Worm (Caenorhabditis elegans) whole organism, L4 larva: Measurements from ENCODE around the gene alh-11.

Experiments used
- ZK546.5 ChIP-seq, 2 experiments: sonication (generic microtip); optimal IDR thresholded peaks; 2 replicates each; lab custom pipeline; 2017; ENCODE audit warnings: missing biosample characterization in 2 of 2, missing genetic modification characterization in 2 of 2
- arid-1 ChIP-seq: fragments of 200-800 bp; sonication (Bioruptor generic); conservative IDR thresholded peaks from 2 replicates; pipeline ENCODE4 v1.3.6; 2022; ENCODE audit warnings: missing genetic modification reagents, missing genetic modification characterization, missing compliant biosample characterization
- ceh-62 ChIP-seq: sonication (generic microtip); optimal IDR thresholded peaks from 2 replicates; lab custom pipeline; 2017; ENCODE audit warnings: missing biosample characterization, missing genetic modification characterization
- dve-1 ChIP-seq: sonication (generic microtip); optimal IDR thresholded peaks from 2 replicates; lab custom pipeline; 2017; ENCODE audit warnings: antibody characterized with exemption, mild to moderate bottlenecking, missing genetic modification characterization, missing compliant biosample characterization; ENCODE audit not compliant: insufficient read depth
- pha-4 ChIP-seq, 2 experiments: fragments of 150-350 bp in 1 of 2; fragments of 200-800 bp in 1 of 2; sonication (Bioruptor generic) in 1 of 2; IDR thresholded peaks in 1 of 2; optimal IDR thresholded peaks in 1 of 2; 2 replicates each; pipeline versions ENCODE4 v1.3.6 to Lab custom; 2014 to 2022; ENCODE audit warnings: missing genetic modification characterization in 2 of 2, missing genetic modification reagents in 2 of 2, missing biosample characterization in 1 of 2, missing compliant biosample characterization in 1 of 2
- skn-1 ChIP-seq: fragments of 150-350 bp; optimal IDR thresholded peaks from 2 replicates; lab custom pipeline; 2014; ENCODE audit warnings: missing biosample characterization, missing genetic modification characterization
- zfp-2 ChIP-seq: sonication (generic microtip); optimal IDR thresholded peaks from 2 replicates; lab custom pipeline; 2016; ENCODE audit warnings: mild to moderate bottlenecking, missing genetic modification characterization, missing compliant biosample characterization
- ztf-11 ChIP-seq: fragments of 150-350 bp; optimal IDR thresholded peaks from 2 replicates; lab custom pipeline; 2014; ENCODE audit warnings: missing biosample characterization, missing genetic modification characterization

ce11 chrIII:724819-725218, 53.9 kb downstream of the alh-11 start, which contains the start of gene flp-24:
- no peak for TF ChIP-seq zfp-2 (tag; lab: Kevin White, UChicago)
- TF ChIP-seq ztf-11 (tag; lab: Kevin White, UChicago): no peak
- no peak for TF ChIP-seq skn-1 (tag; lab: Kevin White, UChicago)
- no peak for TF ChIP-seq pha-4 (GFP tag; IDR thresholded peaks at IDR 0.05; lab: Robert Waterston, UW)
- no peak for TF ChIP-seq pha-4 (tag; optimal IDR thresholded peaks at IDR 0.05; lab: Kevin White, UChicago)
- TF ChIP-seq arid-1 (GFP tag; lab: Robert Waterston, UW): no peak
- no peak for TF ChIP-seq dve-1 (tag; lab: Kevin White, UChicago)
- TF ChIP-seq ZK546.5 (tag; optimal IDR thresholded peaks at IDR 0.05; lab: Kevin White, UChicago): no peak
- no peak for TF ChIP-seq ceh-62 (tag; lab: Kevin White, UChicago)
